Fruit fly (Drosophila melanogaster) S2 (cell line): ENCODE data around the gene Patsas.

Source experiments
- CG8478 ChIP-seq: fragments of >200 bp; optimal IDR thresholded peaks from 2 replicates; lab custom pipeline; 2018
- CTCF ChIP-seq, 2 experiments: fragments of >200 bp; optimal IDR thresholded peaks; 2 replicates each; lab custom pipeline; 2018

dm6 chr2L:12078695-12079094 lies 24.4 kb downstream of the Patsas start:
- TF ChIP-seq CTCF (optimal IDR thresholded peaks at IDR 0.05; lab: Kevin White, UChicago) (no peak), CG8478 (no peak)
